Worm (Caenorhabditis elegans) whole organism, dauer: Measurements from ENCODE around the gene ldh-1.

Source experiments
- unc-62 ChIP-seq: sonication (generic microtip); optimal IDR thresholded peaks from 2 replicates; lab custom pipeline; 2017; ENCODE audit warnings: missing biosample characterization, missing genetic modification reagents, missing genetic modification characterization

Gene ldh-1

DNA sequence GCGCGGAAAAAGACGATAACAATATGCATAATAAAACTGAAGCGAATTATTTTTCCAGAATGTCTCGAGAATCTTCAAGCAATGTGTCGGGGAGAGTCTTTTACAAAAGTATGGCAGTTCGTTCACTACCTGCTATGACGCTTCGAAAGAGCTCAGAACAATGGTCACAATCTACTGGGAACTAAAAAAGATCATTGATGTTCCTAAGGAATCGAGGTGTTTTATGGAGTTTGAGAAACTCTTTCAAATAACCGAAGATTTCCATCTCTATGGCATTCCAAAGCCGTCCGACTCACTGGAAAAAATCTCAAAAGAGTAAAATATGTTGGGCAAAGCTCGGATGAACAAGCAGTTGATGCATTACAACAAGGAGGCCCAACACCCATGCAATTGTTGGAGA is 48.4 kb downstream of the ldh-1 start, which contains the start of gene F44E5.15:
F44E5.15 (plus strand) TSS at position 301 of the 400 bp plus-strand sequence.
- TF ChIP-seq unc-62 (GFP tag; lab: Kevin White, UChicago) = no peak

- TF ChIP-seq unc-62 (GFP tag; lab: Kevin White, UChicago) = no peak
Measured at ce11 chrII:11774218-11774617, 50.2 kb downstream of the ldh-1 start, which contains the start of gene F44E5.1. Gene F44E5.1, minus strand, starts transcription at chrII:11774559.
